Worm (Caenorhabditis elegans): Measurements from ENCODE around the gene ggtb-1.

ce11 chrIII:7161055-7161454, 27.5 kb downstream of the ggtb-1 start, which contains the start of gene rnp-7:
- no peak for TF ChIP-seq snpc-4 (tag; optimal IDR thresholded peaks at IDR 0.05)
- TF ChIP-seq ceh-82 (tag; optimal IDR thresholded peaks at IDR 0.05), result no peak
- no peak for TF ChIP-seq nhr-77 (tag; optimal IDR thresholded peaks at IDR 0.05)
- no peak for TF ChIP-seq fos-1 (tag; optimal IDR thresholded peaks at IDR 0.05)
- no peak for TF ChIP-seq ceh-16 (tag; optimal IDR thresholded peaks at IDR 0.05)
- TF ChIP-seq nhr-76 (tag; optimal IDR thresholded peaks at IDR 0.05), result no peak
- no peak for TF ChIP-seq lin-39 (tag; optimal IDR thresholded peaks at IDR 0.05)
- TF ChIP-seq nhr-12 (tag; optimal IDR thresholded peaks at IDR 0.05), result no peak
- no peak for TF ChIP-seq skn-1 (tag; optimal IDR thresholded peaks at IDR 0.05)
- no peak for TF ChIP-seq unc-62 (GFP tag; optimal IDR thresholded peaks at IDR 0.05)
- TF ChIP-seq nhr-28 (tag; optimal IDR thresholded peaks at IDR 0.05), result no peak
- no peak for TF ChIP-seq ama-1 (optimal IDR thresholded peaks at IDR 0.05)

Data from whole organism, L3 larva.